Fruit fly (Drosophila melanogaster): Measurements from ENCODE around the gene tal-1A.

The tal-1A gene

DNA sequence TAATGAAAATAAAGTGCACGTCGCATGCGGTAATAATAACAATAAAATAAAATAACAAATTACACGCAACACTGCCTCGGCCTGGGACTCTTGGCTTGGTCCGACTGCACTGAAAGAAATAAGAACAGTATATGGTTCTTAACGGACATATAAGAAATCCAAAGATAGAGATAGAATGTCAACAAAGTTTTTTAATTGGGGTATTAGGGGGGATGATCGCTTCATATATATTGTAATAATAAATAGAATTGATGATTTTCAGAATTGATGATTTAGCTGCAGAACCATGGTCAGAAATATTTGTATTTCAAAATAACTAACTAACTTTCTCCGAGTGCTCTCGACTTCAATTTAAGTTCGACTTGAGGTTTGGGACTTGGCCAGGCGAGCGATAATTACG, 16.8 kb upstream of the tal-1A start (continued):
- peak; percentile 71 for TF ChIP-seq CG2712 (tag; optimal IDR thresholded peaks at IDR 0.05)
- TF ChIP-seq CoRest (tag; optimal IDR thresholded peaks at IDR 0.05): peak; percentile 28
- no peak for TF ChIP-seq lab (GFP tag; optimal IDR thresholded peaks at IDR 0.05)
- TF ChIP-seq Spps (tag; optimal IDR thresholded peaks at IDR 0.05): peak; percentile 8
- peak; percentile 57 for TF ChIP-seq nmo (GFP tag; optimal IDR thresholded peaks at IDR 0.05)
- no peak for TF ChIP-seq CG7928 (GFP tag; optimal IDR thresholded peaks at IDR 0.05)
- TF ChIP-seq Hr3 (GFP tag; optimal IDR thresholded peaks at IDR 0.05): peak; percentile 13
- TF ChIP-seq CG4820 (GFP tag; optimal IDR thresholded peaks at IDR 0.05): peak; percentile 2
- peak; percentile 41 for TF ChIP-seq grau (tag; optimal IDR thresholded peaks at IDR 0.05)
- no peak for TF ChIP-seq CG12942 (GFP tag; optimal IDR thresholded peaks at IDR 0.05)
- peak; percentile 52 for TF ChIP-seq dmrt11E (tag; optimal IDR thresholded peaks at IDR 0.05)
- TF ChIP-seq CG16813 (GFP tag; IDR thresholded peaks at IDR 0.05; ENCODE audit: partially characterized antibody): no peak
- TF ChIP-seq CG18011 (GFP tag; optimal IDR thresholded peaks at IDR 0.05): no peak
- no peak for TF ChIP-seq dysf (GFP tag; IDR thresholded peaks at IDR 0.05)
- no peak for TF ChIP-seq pros (GFP tag; optimal IDR thresholded peaks at IDR 0.05)
- TF ChIP-seq CG7556 (GFP tag; optimal IDR thresholded peaks at IDR 0.05): peak; percentile 12
- peak; percentile 41 for TF ChIP-seq CG8359 (GFP tag; optimal IDR thresholded peaks at IDR 0.05; ENCODE audit: borderline replicate concordance)
- no peak for TF ChIP-seq Taf1 (GFP tag; IDR thresholded peaks at IDR 0.05)
- peak; percentile 33 for TF ChIP-seq Sox100B (GFP tag; optimal IDR thresholded peaks at IDR 0.05)
- TF ChIP-seq CG3838 (GFP tag; optimal IDR thresholded peaks at IDR 0.05): no peak
- TF ChIP-seq Doc2 (GFP tag; IDR thresholded peaks at IDR 0.05): no peak
- peak; percentile 45 for TF ChIP-seq ATbp (GFP tag; optimal IDR thresholded peaks at IDR 0.05)
- TF ChIP-seq CG18764 (GFP tag; optimal IDR thresholded peaks at IDR 0.05): no peak
- no peak for TF ChIP-seq corto (GFP tag; optimal IDR thresholded peaks at IDR 0.05)
- no peak for TF ChIP-seq H15 (GFP tag; IDR thresholded peaks at IDR 0.05)
- TF ChIP-seq vfl (GFP tag; optimal IDR thresholded peaks at IDR 0.05): no peak
- TF ChIP-seq CG8944 (GFP tag; optimal IDR thresholded peaks at IDR 0.05): no peak
- peak; percentile 49 for TF ChIP-seq D19A (tag; optimal IDR thresholded peaks at IDR 0.05)
- peak; percentile 31 for TF ChIP-seq CG33557 (GFP tag; optimal IDR thresholded peaks at IDR 0.05)
- no peak for TF ChIP-seq Elba2 (GFP tag; optimal IDR thresholded peaks at IDR 0.05)
- TF ChIP-seq gem (tag; optimal IDR thresholded peaks at IDR 0.05): peak; percentile 69
- no peak for TF ChIP-seq lbe (GFP tag; optimal IDR thresholded peaks at IDR 0.05)
- TF ChIP-seq ci (GFP tag; IDR thresholded peaks at IDR 0.05): 0 out of 3 replicates have a peak, but pooled peaks have one; percentile 9
- TF ChIP-seq D (optimal IDR thresholded peaks at IDR 0.05): no peak
- TF ChIP-seq D (GFP tag; optimal IDR thresholded peaks at IDR 0.05): peak; percentile 48
- TF ChIP-seq crp (GFP tag; optimal IDR thresholded peaks at IDR 0.05): no peak
- peak; percentile 67 for TF ChIP-seq CG15601 (tag; optimal IDR thresholded peaks at IDR 0.05)
- no peak for TF ChIP-seq CG11456 (GFP tag; IDR thresholded peaks at IDR 0.05)
- peak; percentile 30 for TF ChIP-seq CG7839 (tag; optimal IDR thresholded peaks at IDR 0.05)
- TF ChIP-seq ERR (GFP tag; optimal IDR thresholded peaks at IDR 0.05): no peak
- TF ChIP-seq nerfin-1 (tag; optimal IDR thresholded peaks at IDR 0.05): peak; percentile 30
- peak; percentile 57 for TF ChIP-seq phol (tag; optimal IDR thresholded peaks at IDR 0.05)
- TF ChIP-seq CG8388 (GFP tag; optimal IDR thresholded peaks at IDR 0.05): peak; percentile 47
- TF ChIP-seq MBD-R2 (GFP tag; IDR thresholded peaks at IDR 0.05): no peak
- no peak for TF ChIP-seq CG15514 (GFP tag; optimal IDR thresholded peaks at IDR 0.05)
- peak; percentile 47 for TF ChIP-seq CG6254 (GFP tag; optimal IDR thresholded peaks at IDR 0.05)
- no peak for TF ChIP-seq lmd (GFP tag; IDR thresholded peaks at IDR 0.05)
- no peak for TF ChIP-seq ash1 (GFP tag; optimal IDR thresholded peaks at IDR 0.05)
- peak; percentile 13 for TF ChIP-seq CG13424 (tag; optimal IDR thresholded peaks at IDR 0.05)
- TF ChIP-seq BEAF-32 (GFP tag; optimal IDR thresholded peaks at IDR 0.05): no peak

Data from whole organism, embryonic.